Worm (Caenorhabditis elegans) whole organism, L4 larva: ENCODE data around the gene Y105C5B.20.
"Not testable (repeated sequence)": the region's sequence is repeated elsewhere in the genome, so short reads cannot be mapped to it uniquely, and the experiment has no call there.

Experiments used
- aly-2 ChIP-seq: sonication (generic microtip); optimal IDR thresholded peaks from 2 replicates; lab custom pipeline; 2018; ENCODE audit warnings: missing biosample characterization, missing genetic modification characterization
- daf-19 ChIP-seq: fragments of 200-800 bp; sonication (Bioruptor generic); conservative IDR thresholded peaks from 2 replicates; pipeline ENCODE4 v1.3.6; 2022; ENCODE audit warnings: missing genetic modification characterization, missing compliant biosample characterization
- duxl-1 ChIP-seq: sonication (generic microtip); optimal IDR thresholded peaks from 2 replicates; lab custom pipeline; 2016; ENCODE audit warnings: mild to moderate bottlenecking, missing genetic modification characterization, moderate library complexity, missing compliant biosample characterization; ENCODE audit not compliant: poor library complexity
- fos-1 ChIP-seq: fragments of 150-350 bp; optimal IDR thresholded peaks from 2 replicates; lab custom pipeline; 2014; ENCODE audit warnings: missing biosample characterization, missing genetic modification characterization
- lin-1 ChIP-seq: fragments of 200-800 bp; sonication (Bioruptor generic); IDR thresholded peaks from 2 replicates; pipeline ENCODE4 v1.3.6; 2022; ENCODE audit warnings: missing genetic modification reagents, missing genetic modification characterization, missing compliant biosample characterization
- lsy-2 ChIP-seq, 2 experiments: fragments of 150-350 bp in 1 of 2; sonication (generic microtip) in 1 of 2; optimal IDR thresholded peaks; 2 replicates each; lab custom pipeline; 2014 to 2017; ENCODE audit warnings: missing biosample characterization in 2 of 2, missing genetic modification characterization in 2 of 2
- mdl-1 ChIP-seq, 2 experiments: fragments of 150-350 bp in 1 of 2; sonication (generic microtip) in 1 of 2; optimal IDR thresholded peaks; 2 replicates each; lab custom pipeline; 2014 to 2017; ENCODE audit warnings: missing biosample characterization in 2 of 2, missing genetic modification characterization in 2 of 2
- nhr-10 ChIP-seq: fragments of 150-350 bp; optimal IDR thresholded peaks from 2 replicates; lab custom pipeline; 2014; ENCODE audit warnings: missing biosample characterization, missing genetic modification characterization
- nhr-237 ChIP-seq: sonication (generic microtip); optimal IDR thresholded peaks from 2 replicates; lab custom pipeline; 2017; ENCODE audit warnings: missing biosample characterization, missing genetic modification characterization
- nhr-28 ChIP-seq: fragments of 150-350 bp; optimal IDR thresholded peaks from 2 replicates; lab custom pipeline; 2014; ENCODE audit warnings: missing biosample characterization, missing genetic modification characterization
- pqm-1 ChIP-seq: sonication (generic microtip); optimal IDR thresholded peaks from 2 replicates; lab custom pipeline; 2017; ENCODE audit warnings: missing biosample characterization, missing genetic modification characterization
- unc-62 ChIP-seq, 3 experiments: fragments of 150-350 bp in 1 of 3; sonication (generic microtip); optimal IDR thresholded peaks in 2 of 3; peaks in 1 of 3; 1 replicate in 1 of 3; 2 replicates in 2 of 3; lab custom pipeline; 2014 to 2017; ENCODE audit warnings: missing biosample characterization in 3 of 3, missing genetic modification characterization in 3 of 3, missing genetic modification reagents in 3 of 3, missing genotype in 1 of 3

DNA sequence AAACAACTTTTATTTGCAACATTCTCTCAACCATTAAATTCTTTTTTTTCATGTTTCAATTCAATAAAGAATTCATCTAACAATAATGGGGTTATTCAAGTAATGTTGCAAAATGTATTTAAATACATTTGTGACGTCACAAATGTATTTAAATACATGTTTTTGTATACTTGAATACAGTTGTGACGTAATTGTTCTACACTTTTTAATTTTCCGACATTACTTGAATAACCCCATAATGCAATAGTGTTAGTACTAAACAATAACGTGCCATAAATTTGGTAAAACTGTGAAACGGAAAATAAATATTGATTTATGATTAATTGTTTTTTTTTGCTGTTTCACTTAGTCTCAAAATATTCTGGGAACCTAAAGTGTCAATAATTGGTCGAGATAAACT, 14.8 kb downstream of the Y105C5B.20 start:
- not testable (repeated sequence) for TF ChIP-seq unc-62 (GFP tag; optimal IDR thresholded peaks at IDR 0.05 in 1 of 2; lab: Kevin White, UChicago); unc-62 (tag; optimal IDR thresholded peaks at IDR 0.05; lab: Kevin White, UChicago); nhr-237 (tag; lab: Kevin White, UChicago); pqm-1 (tag; lab: Kevin White, UChicago); duxl-1; nhr-28 (tag; lab: Kevin White, UChicago); aly-2; lin-1 (GFP tag; lab: Robert Waterston, UW); daf-19 (GFP tag; lab: Robert Waterston, UW); mdl-1 (tag; optimal IDR thresholded peaks at IDR 0.05; lab: Kevin White, UChicago); nhr-10 (tag; lab: Kevin White, UChicago); fos-1 (tag; lab: Kevin White, UChicago); lsy-2 (tag; optimal IDR thresholded peaks at IDR 0.05; lab: Kevin White, UChicago)
